Worm (Caenorhabditis elegans) whole organism, young adult: Measurements from ENCODE around the gene yars-2.

Source experiments
- B0336.3 ChIP-seq: fragments of 200-800 bp; sonication (Bioruptor generic); IDR thresholded peaks from 2 replicates; pipeline ENCODE4 v1.3.6; 2022; ENCODE audit warnings: missing genetic modification characterization, missing compliant biosample characterization
- C17E4.6 ChIP-seq: fragments of 200-800 bp; sonication (Bioruptor generic); IDR thresholded peaks from 2 replicates; pipeline ENCODE4 v1.3.6; 2022; ENCODE audit warnings: missing genetic modification reagents, missing genetic modification characterization, missing compliant biosample characterization
- F39B2.1 ChIP-seq: fragments of 200-800 bp; sonication (Bioruptor generic); IDR thresholded peaks from 2 replicates; pipeline ENCODE4 v1.3.6; 2022; ENCODE audit warnings: missing genetic modification reagents, missing genetic modification characterization, missing compliant biosample characterization
- F57C9.4 ChIP-seq: sonication (generic microtip); optimal IDR thresholded peaks from 2 replicates; lab custom pipeline; 2017; ENCODE audit warnings: mild to moderate bottlenecking, missing genetic modification characterization, missing compliant biosample characterization
- K11D2.4 ChIP-seq: fragments of 200-800 bp; sonication (Bioruptor generic); IDR thresholded peaks from 2 replicates; pipeline ENCODE4 v1.3.6; 2022; ENCODE audit warnings: missing genetic modification reagents, missing genetic modification characterization, missing compliant biosample characterization
- K12H6.12 ChIP-seq: fragments of 200-800 bp; sonication (Bioruptor generic); optimal IDR thresholded peaks from 2 replicates; lab custom pipeline; 2018; ENCODE audit warnings: mild to moderate bottlenecking, missing genetic modification characterization, missing compliant biosample characterization
- Y53G8AR.9 ChIP-seq: fragments of 200-800 bp; sonication (Bioruptor generic); conservative IDR thresholded peaks from 2 replicates; pipeline ENCODE4 v1.3.6; 2022; ENCODE audit warnings: missing genetic modification reagents, missing genetic modification characterization, missing compliant biosample characterization
- Y95B8A.8 ChIP-seq: fragments of 200-800 bp; sonication (Bioruptor generic); IDR thresholded peaks from 2 replicates; pipeline ENCODE4 v1.3.6; 2022; ENCODE audit warnings: missing genetic modification reagents, missing genetic modification characterization, missing compliant biosample characterization
- ZK185.1 ChIP-seq: sonication (generic microtip); optimal IDR thresholded peaks from 2 replicates; lab custom pipeline; 2016; ENCODE audit warnings: mild to moderate bottlenecking, missing genetic modification characterization, missing compliant biosample characterization; ENCODE audit not compliant: poor library complexity, severe bottlenecking
- cebp-1 ChIP-seq, 2 experiments: fragments of 200-800 bp in 1 of 2; sonication (Bioruptor generic) in 1 of 2; sonication (generic microtip) in 1 of 2; IDR thresholded peaks in 1 of 2; optimal IDR thresholded peaks in 1 of 2; 2 replicates each; pipeline versions ENCODE4 v1.3.6 to Lab custom; 2017 to 2022; ENCODE audit warnings: missing compliant biosample characterization in 2 of 2, missing genetic modification characterization in 2 of 2, mild to moderate bottlenecking in 1 of 2, missing genetic modification reagents in 1 of 2, moderate library complexity in 1 of 2
- ceh-27 ChIP-seq: fragments of 200-800 bp; sonication (Bioruptor generic); optimal IDR thresholded peaks from 2 replicates; lab custom pipeline; 2018; ENCODE audit warnings: mild to moderate bottlenecking, missing genetic modification characterization, moderate library complexity, missing compliant biosample characterization
- dox-1 ChIP-seq: fragments of 200-800 bp; sonication (Bioruptor generic); IDR thresholded peaks from 2 replicates; pipeline ENCODE4 v1.3.6; 2022; ENCODE audit warnings: missing genetic modification reagents, missing genetic modification characterization, missing compliant biosample characterization
- egl-44 ChIP-seq: fragments of 200-800 bp; sonication (Bioruptor generic); IDR thresholded peaks from 2 replicates; pipeline ENCODE4 v1.3.6; 2022; ENCODE audit warnings: missing genetic modification reagents, missing genetic modification characterization, missing compliant biosample characterization
- egrh-3 ChIP-seq: fragments of 200-800 bp; sonication (Bioruptor generic); IDR thresholded peaks from 2 replicates; pipeline ENCODE4 v1.3.6; 2022; ENCODE audit warnings: missing genetic modification reagents, missing genetic modification characterization, missing compliant biosample characterization
- ekl-4 ChIP-seq: fragments of 200-800 bp; sonication (Bioruptor generic); IDR thresholded peaks from 2 replicates; pipeline ENCODE4 v1.3.6; 2022; ENCODE audit warnings: missing genetic modification reagents, missing genetic modification characterization, missing compliant biosample characterization
- ets-4 ChIP-seq: fragments of 200-800 bp; sonication (Bioruptor generic); optimal IDR thresholded peaks from 2 replicates; lab custom pipeline; 2018; ENCODE audit warnings: mild to moderate bottlenecking, missing genetic modification characterization, missing compliant biosample characterization
- hmg-1.2 ChIP-seq: fragments of 200-800 bp; sonication (Bioruptor generic); IDR thresholded peaks from 2 replicates; pipeline ENCODE4 v1.3.6; 2022; ENCODE audit warnings: missing genetic modification reagents, missing genetic modification characterization, missing compliant biosample characterization
- hmg-20 ChIP-seq: fragments of 200-800 bp; sonication (Bioruptor generic); IDR thresholded peaks from 2 replicates; pipeline ENCODE4 v1.3.6; 2022; ENCODE audit warnings: missing genetic modification reagents, missing genetic modification characterization, missing compliant biosample characterization
- hsf-1 ChIP-seq: fragments of 200-800 bp; sonication (Bioruptor generic); IDR thresholded peaks from 2 replicates; pipeline ENCODE4 v1.3.6; 2022; ENCODE audit warnings: missing genetic modification reagents, missing genetic modification characterization, missing compliant biosample characterization
- let-526 ChIP-seq: fragments of 200-800 bp; sonication (Bioruptor generic); IDR thresholded peaks from 2 replicates; pipeline ENCODE4 v1.3.6; 2022; ENCODE audit warnings: missing genetic modification reagents, missing genetic modification characterization, missing compliant biosample characterization
- let-607 ChIP-seq, 2 experiments: fragments of 200-800 bp in 1 of 2; sonication (Bioruptor generic) in 1 of 2; sonication (generic microtip) in 1 of 2; optimal IDR thresholded peaks; 2 replicates each; lab custom pipeline; 2016 to 2018; ENCODE audit warnings: mild to moderate bottlenecking in 2 of 2, missing compliant biosample characterization in 2 of 2, missing genetic modification characterization in 2 of 2, moderate library complexity in 2 of 2, missing genotype in 1 of 2
- lin-26 ChIP-seq: fragments of 200-800 bp; sonication (Bioruptor generic); IDR thresholded peaks from 2 replicates; pipeline ENCODE4 v1.3.6; 2022; ENCODE audit warnings: missing genetic modification reagents, missing genetic modification characterization, missing compliant biosample characterization
- lin-35 ChIP-seq, 3 experiments: fragments of 150-350 bp in 2 of 3; sonication (generic microtip) in 1 of 3; optimal IDR thresholded peaks; 2 replicates each; lab custom pipeline; 2014 to 2018; ENCODE audit warnings: missing biosample characterization in 3 of 3, missing genetic modification characterization in 3 of 3, missing genetic modification reagents in 3 of 3
- lin-40 ChIP-seq: sonication (generic microtip); optimal IDR thresholded peaks from 2 replicates; lab custom pipeline; 2016; ENCODE audit warnings: missing genetic modification characterization, mild to moderate bottlenecking, missing compliant biosample characterization, missing genotype, missing genetic modification reagents
- lin-54 ChIP-seq: fragments of 200-800 bp; sonication (Bioruptor generic); optimal IDR thresholded peaks from 2 replicates; lab custom pipeline; 2018; ENCODE audit warnings: mild to moderate bottlenecking, missing genetic modification characterization, missing compliant biosample characterization
- lsy-27 ChIP-seq: sonication (generic microtip); optimal IDR thresholded peaks from 2 replicates; lab custom pipeline; 2017; ENCODE audit warnings: missing genetic modification characterization, mild to moderate bottlenecking, missing compliant biosample characterization, antibody characterized with exemption, missing genotype, borderline replicate concordance; ENCODE audit not compliant: insufficient read depth
- madf-10 ChIP-seq: sonication (generic microtip); optimal IDR thresholded peaks from 2 replicates; lab custom pipeline; 2016; ENCODE audit warnings: mild to moderate bottlenecking, missing genetic modification characterization, missing compliant biosample characterization
- madf-3 ChIP-seq: fragments of 200-800 bp; sonication (Bioruptor generic); IDR thresholded peaks from 2 replicates; pipeline ENCODE4 v1.3.6; 2022; ENCODE audit warnings: missing genetic modification reagents, missing genetic modification characterization, missing compliant biosample characterization
- mcd-1 ChIP-seq: fragments of 200-800 bp; sonication (Bioruptor generic); IDR thresholded peaks from 2 replicates; pipeline ENCODE4 v1.3.6; 2022; ENCODE audit warnings: missing genetic modification reagents, missing genetic modification characterization, missing compliant biosample characterization
- nfyb-1 ChIP-seq: fragments of 200-800 bp; sonication (Bioruptor generic); IDR thresholded peaks from 2 replicates; pipeline ENCODE4 v1.3.6; 2022; ENCODE audit warnings: missing genetic modification reagents, missing genetic modification characterization, missing compliant biosample characterization
- nhr-27 ChIP-seq: fragments of 200-800 bp; sonication (Bioruptor generic); optimal IDR thresholded peaks from 2 replicates; lab custom pipeline; 2018; ENCODE audit warnings: mild to moderate bottlenecking, missing genetic modification characterization, moderate library complexity, missing compliant biosample characterization
- nhr-90 ChIP-seq: sonication (generic microtip); optimal IDR thresholded peaks from 2 replicates; lab custom pipeline; 2016; ENCODE audit warnings: missing genotype, mild to moderate bottlenecking, missing genetic modification characterization, missing compliant biosample characterization
- pbrm-1 ChIP-seq: fragments of 200-800 bp; sonication (Bioruptor generic); IDR thresholded peaks from 2 replicates; pipeline ENCODE4 v1.3.6; 2022; ENCODE audit warnings: missing genetic modification reagents, missing genetic modification characterization, missing compliant biosample characterization
- rcor-1 ChIP-seq: fragments of 200-800 bp; sonication (Bioruptor generic); IDR thresholded peaks from 2 replicates; pipeline ENCODE4 v1.3.6; 2022; ENCODE audit warnings: missing genetic modification reagents, missing genetic modification characterization, missing compliant biosample characterization
- repo-1 ChIP-seq: sonication (generic microtip); optimal IDR thresholded peaks from 2 replicates; lab custom pipeline; 2017; ENCODE audit warnings: mild to moderate bottlenecking, missing genetic modification characterization, missing compliant biosample characterization
- snpc-1.3 ChIP-seq: sonication (generic microtip); optimal IDR thresholded peaks from 2 replicates; lab custom pipeline; 2017; ENCODE audit warnings: missing genetic modification characterization, mild to moderate bottlenecking, missing compliant biosample characterization, antibody characterized with exemption, moderate library complexity, missing genotype, missing genetic modification reagents; ENCODE audit not compliant: insufficient read depth
- snpc-4 ChIP-seq, 5 experiments: fragments of 150-350 bp in 1 of 5; sonication (generic microtip) in 4 of 5; optimal IDR thresholded peaks; 2 replicates each; lab custom pipeline; 2014 to 2018; ENCODE audit warnings: missing genetic modification characterization in 5 of 5, missing biosample characterization in 3 of 5, antibody characterized with exemption in 2 of 5, mild to moderate bottlenecking in 2 of 5, missing compliant biosample characterization in 2 of 5, missing genotype in 2 of 5, moderate library complexity in 2 of 5, missing genetic modification reagents in 1 of 5
- sptf-2 ChIP-seq: fragments of 200-800 bp; sonication (Bioruptor generic); optimal IDR thresholded peaks from 2 replicates; lab custom pipeline; 2018; ENCODE audit warnings: mild to moderate bottlenecking, missing genetic modification characterization, missing compliant biosample characterization
- tbp1 ChIP-seq: fragments of 200-800 bp; sonication (Bioruptor generic); optimal IDR thresholded peaks from 2 replicates; lab custom pipeline; 2018; ENCODE audit warnings: mild to moderate bottlenecking, missing genetic modification characterization, missing compliant biosample characterization
- zfh-2 ChIP-seq: fragments of 200-800 bp; sonication (Bioruptor generic); conservative IDR thresholded peaks from 2 replicates; pipeline ENCODE4 v1.3.6; 2022; ENCODE audit warnings: missing genetic modification reagents, missing genetic modification characterization, missing compliant biosample characterization
- zim-3 ChIP-seq: sonication (generic microtip); optimal IDR thresholded peaks from 2 replicates; lab custom pipeline; 2017; ENCODE audit warnings: mild to moderate bottlenecking, missing genetic modification characterization, moderate library complexity, missing compliant biosample characterization
- ztf-18 ChIP-seq: sonication (generic microtip); optimal IDR thresholded peaks from 2 replicates; lab custom pipeline; 2016; ENCODE audit warnings: missing genotype, mild to moderate bottlenecking, missing genetic modification characterization, missing compliant biosample characterization
- ztf-26 ChIP-seq: sonication (generic microtip); optimal IDR thresholded peaks from 2 replicates; lab custom pipeline; 2017; ENCODE audit warnings: missing genetic modification characterization, missing compliant biosample characterization

Gene yars-2

ce11 chrIV:4705922-4706321 lies 6.5 kb downstream of the yars-2 start:
- TF ChIP-seq F39B2.1 (no peak), nhr-27 (tag; lab: Kevin White, UChicago) (peak; percentile 43)
- TF ChIP-seq, all 124 proteins: peak for 1

ce11 chrIV:4705182-4705581 lies 7.2 kb downstream of the yars-2 start:
- TF ChIP-seq mcd-1 (GFP tag; lab: Robert Waterston, UW) (peak; percentile 65), C17E4.6 (GFP tag; lab: Robert Waterston, UW) (0 out of 2 replicates have a peak, but pooled peaks have one; percentile 19), pbrm-1 (GFP tag; lab: Robert Waterston, UW) (peak; percentile 52), ztf-26 (peak; percentile 15), tbp1 (GFP tag; lab: Kevin White, UChicago) (peak; percentile 27), nhr-90 (peak; percentile 51), rcor-1 (GFP tag; lab: Robert Waterston, UW) (peak; percentile 58; the same call in 1 of the 2 replicates), hmg-1.2 (peak; percentile 48; the same call in 1 of the 2 replicates), zim-3 (tag; lab: Kevin White, UChicago) (no peak), ceh-27 (GFP tag; lab: Kevin White, UChicago) (peak; percentile 28), ekl-4 (no peak), let-526 (GFP tag; lab: Robert Waterston, UW) (0 out of 2 replicates have a peak, but pooled peaks have one; percentile 47), madf-10 (tag; lab: Kevin White, UChicago) (peak; percentile 19), egrh-3 (GFP tag; lab: Robert Waterston, UW) (peak; percentile 50; the same call in 1 of the 2 replicates), Y53G8AR.9 (GFP tag; lab: Robert Waterston, UW) (no peak), zfh-2 (peak; percentile 97), ZK185.1 (tag; lab: Kevin White, UChicago) (no peak), egl-44 (GFP tag; lab: Robert Waterston, UW) (0 out of 2 replicates have a peak, but pooled peaks have one; percentile 25), cebp-1 (GFP tag; IDR thresholded peaks at IDR 0.05; lab: Robert Waterston, UW) (peak; percentile 82), cebp-1 (tag; optimal IDR thresholded peaks at IDR 0.05; lab: Kevin White, UChicago) (peak; percentile 96), dox-1 (GFP tag; lab: Robert Waterston, UW) (peak; percentile 83; the same call in 1 of the 2 replicates), repo-1 (tag; lab: Kevin White, UChicago) (peak; percentile 21), sptf-2 (GFP tag; lab: Kevin White, UChicago) (peak; percentile 25), lin-40 (tag; lab: Kevin White, UChicago) (peak; percentile 64), lsy-27 (tag; lab: Kevin White, UChicago) (no peak), madf-3 (peak; percentile 26; the same call in 1 of the 2 replicates), B0336.3 (GFP tag; lab: Robert Waterston, UW) (peak; percentile 43; the same call in 1 of the 2 replicates), snpc-1.3 (tag; lab: Kevin White, UChicago) (no peak), hsf-1 (GFP tag; lab: Robert Waterston, UW) (0 out of 2 replicates have a peak, but pooled peaks have one; percentile 15), let-607 (tag; optimal IDR thresholded peaks at IDR 0.05; lab: Kevin White, UChicago) (peak in 1 of 2 experiments; percentile 27), Y95B8A.8 (GFP tag; lab: Robert Waterston, UW) (0 out of 2 replicates have a peak, but pooled peaks have one; percentile 37), hmg-20 (GFP tag; lab: Robert Waterston, UW) (no peak), lin-26 (GFP tag; lab: Robert Waterston, UW) (peak; percentile 63; the same call in 1 of the 2 replicates), ets-4 (GFP tag; lab: Kevin White, UChicago) (peak; percentile 71), lin-54 (GFP tag; lab: Kevin White, UChicago) (peak; percentile 43), lin-35 (GFP tag; optimal IDR thresholded peaks at IDR 0.05; lab: Kevin White, UChicago) (peak in 1 of 3 experiments; percentile 28), ztf-18 (peak; percentile 72), nfyb-1 (GFP tag; lab: Robert Waterston, UW) (peak; percentile 59; the same call in 1 of the 2 replicates), K12H6.12 (tag; lab: Kevin White, UChicago) (peak; percentile 77), snpc-4 (GFP tag; optimal IDR thresholded peaks at IDR 0.05; lab: Kevin White, UChicago) (no peak), snpc-4 (tag; optimal IDR thresholded peaks at IDR 0.05; lab: Kevin White, UChicago) (peak in 1 of 4 experiments; percentile 25), K11D2.4 (peak; percentile 57; the same call in 1 of the 2 replicates), F57C9.4 (tag; lab: Kevin White, UChicago) (no peak)
